Worm (Caenorhabditis elegans): ENCODE data around the gene ZK899.5.

- no peak for TF ChIP-seq nhr-28 (tag; optimal IDR thresholded peaks at IDR 0.05)
- TF ChIP-seq snpc-4 (tag; optimal IDR thresholded peaks at IDR 0.05): no peak
- no peak for TF ChIP-seq lin-13 (tag; optimal IDR thresholded peaks at IDR 0.05)
- no peak for TF ChIP-seq nhr-12 (tag; optimal IDR thresholded peaks at IDR 0.05)
- TF ChIP-seq ztf-11 (tag; optimal IDR thresholded peaks at IDR 0.05): no peak
- TF ChIP-seq elt-3 (tag; optimal IDR thresholded peaks at IDR 0.05): no peak
- no peak for TF ChIP-seq unc-62 (GFP tag; optimal IDR thresholded peaks at IDR 0.05)
- TF ChIP-seq nhr-237 (tag; optimal IDR thresholded peaks at IDR 0.05): no peak
- no peak for TF ChIP-seq lsy-2 (tag; optimal IDR thresholded peaks at IDR 0.05)
- no peak for TF ChIP-seq elt-1 (tag; optimal IDR thresholded peaks at IDR 0.05; ENCODE audit: borderline replicate concordance, insufficient read depth)
- no peak for TF ChIP-seq unc-120 (tag; optimal IDR thresholded peaks at IDR 0.05; ENCODE audit: poor library complexity, severe bottlenecking)
- TF ChIP-seq tbx-8 (GFP tag; optimal IDR thresholded peaks at IDR 0.05): no peak
- TF ChIP-seq nhr-76 (tag; optimal IDR thresholded peaks at IDR 0.05): no peak
Observed at ce11 chrX:9510448-9510847, 49.7 kb upstream of the ZK899.5 start.
